Worm (Caenorhabditis elegans) whole organism, L2 larva: ENCODE measurements around the gene enol-1.

ENCODE experiments used
- C34F6.9 ChIP-seq: fragments of 150-350 bp; optimal IDR thresholded peaks from 2 replicates; lab custom pipeline; 2014; ENCODE audit warnings: missing biosample characterization, missing genetic modification characterization
- F13H6.1 ChIP-seq: sonication (generic microtip); optimal IDR thresholded peaks from 2 replicates; lab custom pipeline; 2016; ENCODE audit warnings: missing genetic modification characterization, missing compliant biosample characterization
- R02D3.7 ChIP-seq: fragments of 150-350 bp; optimal IDR thresholded peaks from 2 replicates; lab custom pipeline; 2014; ENCODE audit warnings: missing biosample characterization, missing genetic modification characterization
- Y55F3AM.14 ChIP-seq: fragments of 200-800 bp; sonication (Bioruptor generic); optimal IDR thresholded peaks from 2 replicates; lab custom pipeline; 2018; ENCODE audit warnings: mild to moderate bottlenecking, missing genetic modification characterization, missing compliant biosample characterization
- alr-1 ChIP-seq: fragments of 150-350 bp; optimal IDR thresholded peaks from 2 replicates; lab custom pipeline; 2014; ENCODE audit warnings: missing biosample characterization, missing genetic modification characterization
- aly-2 ChIP-seq: fragments of 150-350 bp; optimal IDR thresholded peaks from 2 replicates; lab custom pipeline; 2014; ENCODE audit warnings: missing biosample characterization, missing genetic modification characterization
- ama-1 ChIP-seq: fragments of 150-350 bp; optimal IDR thresholded peaks from 2 replicates; lab custom pipeline; 2018; ENCODE audit warnings: inconsistent platforms
- blmp-1 ChIP-seq: sonication (generic microtip); optimal IDR thresholded peaks from 2 replicates; lab custom pipeline; 2017; ENCODE audit warnings: missing genetic modification characterization, mild to moderate bottlenecking, missing compliant biosample characterization, antibody characterized with exemption, moderate library complexity; ENCODE audit not compliant: insufficient read depth
- ceh-16 ChIP-seq: fragments of 150-350 bp; optimal IDR thresholded peaks from 2 replicates; lab custom pipeline; 2014; ENCODE audit warnings: missing biosample characterization, missing genetic modification characterization
- crh-2 ChIP-seq: sonication (generic microtip); optimal IDR thresholded peaks from 2 replicates; lab custom pipeline; 2017; ENCODE audit warnings: missing biosample characterization, missing genetic modification characterization
- dmd-4 ChIP-seq: sonication (generic microtip); optimal IDR thresholded peaks from 2 replicates; lab custom pipeline; 2017; ENCODE audit warnings: missing biosample characterization, missing genetic modification characterization
- egl-27 ChIP-seq: sonication (generic microtip); optimal IDR thresholded peaks from 3 replicates; lab custom pipeline; 2017; ENCODE audit warnings: missing biosample characterization, missing genetic modification reagents, missing genetic modification characterization
- elt-1 ChIP-seq: fragments of 150-350 bp; optimal IDR thresholded peaks from 2 replicates; lab custom pipeline; 2014; ENCODE audit warnings: missing biosample characterization, missing genetic modification characterization
- elt-3 ChIP-seq: sonication (generic microtip); optimal IDR thresholded peaks from 2 replicates; lab custom pipeline; 2017; ENCODE audit warnings: missing biosample characterization, missing genetic modification characterization
- fos-1 ChIP-seq: fragments of 150-350 bp; optimal IDR thresholded peaks from 2 replicates; lab custom pipeline; 2014; ENCODE audit warnings: missing biosample characterization, missing genetic modification characterization
- gmeb-1 ChIP-seq: fragments of 150-350 bp; optimal IDR thresholded peaks from 2 replicates; lab custom pipeline; 2014; ENCODE audit warnings: missing biosample characterization, missing genetic modification characterization
- lin-13 ChIP-seq: fragments of 150-350 bp; optimal IDR thresholded peaks from 2 replicates; lab custom pipeline; 2014; ENCODE audit warnings: missing biosample characterization, missing genetic modification reagents, missing genetic modification characterization
- lsy-2 ChIP-seq, 2 experiments: fragments of 150-350 bp in 1 of 2; sonication (generic microtip) in 1 of 2; optimal IDR thresholded peaks; 2 replicates each; lab custom pipeline; 2014 to 2017; ENCODE audit warnings: missing biosample characterization in 2 of 2, missing genetic modification characterization in 2 of 2
- mab-5 ChIP-seq: fragments of 150-350 bp; optimal IDR thresholded peaks from 2 replicates; lab custom pipeline; 2014; ENCODE audit warnings: missing biosample characterization, missing genetic modification characterization
- mbf-1 ChIP-seq: sonication (generic microtip); optimal IDR thresholded peaks from 2 replicates; lab custom pipeline; 2017; ENCODE audit warnings: missing biosample characterization, missing genetic modification characterization
- mdl-1 ChIP-seq, 2 experiments: fragments of 150-350 bp in 1 of 2; sonication (generic microtip) in 1 of 2; optimal IDR thresholded peaks; 2 replicates each; lab custom pipeline; 2017; ENCODE audit warnings: missing biosample characterization in 2 of 2, missing genetic modification characterization in 2 of 2
- nhr-10 ChIP-seq: sonication (generic microtip); optimal IDR thresholded peaks from 2 replicates; lab custom pipeline; 2017; ENCODE audit warnings: missing biosample characterization, missing genetic modification characterization
- nhr-11 ChIP-seq: fragments of 150-350 bp; optimal IDR thresholded peaks from 2 replicates; lab custom pipeline; 2014; ENCODE audit warnings: missing biosample characterization, missing genetic modification characterization
- nhr-129 ChIP-seq: fragments of 150-350 bp; optimal IDR thresholded peaks from 2 replicates; lab custom pipeline; 2014; ENCODE audit warnings: missing biosample characterization, missing genetic modification characterization
- nhr-21 ChIP-seq: fragments of 150-350 bp; optimal IDR thresholded peaks from 2 replicates; lab custom pipeline; 2014; ENCODE audit warnings: missing biosample characterization, missing genetic modification characterization
- nhr-237 ChIP-seq: fragments of 150-350 bp; optimal IDR thresholded peaks from 2 replicates; lab custom pipeline; 2014; ENCODE audit warnings: missing biosample characterization, missing genetic modification characterization
- nhr-77 ChIP-seq: fragments of 150-350 bp; optimal IDR thresholded peaks from 2 replicates; lab custom pipeline; 2014; ENCODE audit warnings: missing biosample characterization, missing genetic modification characterization
- skn-1 ChIP-seq: sonication (generic microtip); optimal IDR thresholded peaks from 2 replicates; lab custom pipeline; 2017; ENCODE audit warnings: missing biosample characterization, missing genetic modification characterization
- sma-3 ChIP-seq: sonication (generic microtip); optimal IDR thresholded peaks from 2 replicates; lab custom pipeline; 2016; ENCODE audit warnings: missing genetic modification reagents, missing genetic modification characterization, missing compliant biosample characterization
- sma-9 ChIP-seq, 2 experiments: fragments of 150-350 bp in 1 of 2; sonication (generic microtip) in 1 of 2; optimal IDR thresholded peaks; 2 replicates each; lab custom pipeline; 2014 to 2016; ENCODE audit warnings: missing genetic modification characterization in 2 of 2, mild to moderate bottlenecking in 1 of 2, missing biosample characterization in 1 of 2, missing compliant biosample characterization in 1 of 2, missing genetic modification reagents in 1 of 2, moderate library complexity in 1 of 2
- unc-39 ChIP-seq: fragments of 150-350 bp; optimal IDR thresholded peaks from 2 replicates; lab custom pipeline; 2014; ENCODE audit warnings: missing biosample characterization, missing genetic modification characterization
- unc-55 ChIP-seq: fragments of 150-350 bp; sonication (generic microtip); optimal IDR thresholded peaks from 3 replicates; lab custom pipeline; 2014; ENCODE audit warnings: missing biosample characterization, missing genetic modification reagents, missing genetic modification characterization
- zag-1 ChIP-seq: fragments of 150-350 bp; optimal IDR thresholded peaks from 2 replicates; lab custom pipeline; 2014; ENCODE audit warnings: missing biosample characterization, missing genetic modification characterization
- ztf-4 ChIP-seq: fragments of 150-350 bp; optimal IDR thresholded peaks from 2 replicates; lab custom pipeline; 2014; ENCODE audit warnings: missing biosample characterization, missing genetic modification characterization

enol-1 gene

ce11 chrII:8927253-8927791 is 3.5 kb upstream of the enol-1 start, which contains the start of gene cct-2 (continued):
- TF ChIP-seq alr-1 (tag; lab: Kevin White, UChicago), result no peak
- no peak for TF ChIP-seq dmd-4 (tag; lab: Kevin White, UChicago)
- TF ChIP-seq unc-39 (tag; lab: Kevin White, UChicago), result no peak
- TF ChIP-seq lsy-2 (tag; optimal IDR thresholded peaks at IDR 0.05; lab: Kevin White, UChicago), result peak in 1 of 2 experiments; percentile 64
- TF ChIP-seq, all 48 proteins: peak for 9

ce11 chrII:8929771-8930170 is 1.0 kb upstream of the enol-1 start, which contains the start of gene mrpl-50:
mrpl-50 (plus strand) TSS chrII:8929841.
- TF ChIP-seq C34F6.9, result no peak
- no peak for TF ChIP-seq aly-2 (tag; lab: Kevin White, UChicago)
- no peak for TF ChIP-seq ceh-16 (tag; lab: Kevin White, UChicago)
- TF ChIP-seq nhr-21 (tag; lab: Kevin White, UChicago), result no peak
- TF ChIP-seq F13H6.1 (tag; lab: Kevin White, UChicago), result peak; percentile 10
- no peak for TF ChIP-seq sma-3 (GFP tag; lab: Kevin White, UChicago)
- no peak for TF ChIP-seq nhr-77 (tag; lab: Kevin White, UChicago)

ce11 chrII:8931405-8932149 is 780 bp downstream of the enol-1 start:
- peak; percentile 47 for TF ChIP-seq crh-2 (tag; lab: Kevin White, UChicago)
- TF ChIP-seq C34F6.9, result peak; percentile 10
- no peak for TF ChIP-seq nhr-237 (tag; lab: Kevin White, UChicago)
- TF ChIP-seq elt-3 (tag; lab: Kevin White, UChicago), result no peak
- TF ChIP-seq ama-1 (lab: Kevin White, UChicago), result peak; percentile 71
- TF ChIP-seq gmeb-1, result no peak
- TF ChIP-seq F13H6.1 (tag; lab: Kevin White, UChicago), result peak; percentile 45
- peak; percentile 10 for TF ChIP-seq nhr-129 (tag; lab: Kevin White, UChicago)
- no peak for TF ChIP-seq dmd-4 (tag; lab: Kevin White, UChicago)
- TF ChIP-seq fos-1 (tag; lab: Kevin White, UChicago), result peak; percentile 28
- TF ChIP-seq lsy-2 (tag; optimal IDR thresholded peaks at IDR 0.05; lab: Kevin White, UChicago), result peak in 1 of 2 experiments; percentile 20

- TF ChIP-seq blmp-1 (no peak), lsy-2 (tag; optimal IDR thresholded peaks at IDR 0.05; lab: Kevin White, UChicago) (no peak), nhr-11 (tag; lab: Kevin White, UChicago) (no peak), skn-1 (tag; lab: Kevin White, UChicago) (no peak), alr-1 (tag; lab: Kevin White, UChicago) (no peak), mbf-1 (tag; lab: Kevin White, UChicago) (no peak), nhr-10 (tag; lab: Kevin White, UChicago) (no peak), mdl-1 (tag; optimal IDR thresholded peaks at IDR 0.05; lab: Kevin White, UChicago) (no peak), dmd-4 (tag; lab: Kevin White, UChicago) (no peak), zag-1 (tag; lab: Kevin White, UChicago) (no peak), R02D3.7 (tag; lab: Kevin White, UChicago) (no peak), Y55F3AM.14 (no peak), sma-3 (GFP tag; lab: Kevin White, UChicago) (no peak)
Observed at ce11 chrII:8932392-8932791, 1.6 kb downstream of the enol-1 start.

ce11 chrII:8933693-8934432 is 3.1 kb downstream of the enol-1 start, which contains the start of gene T21B10.3:
T21B10.3 (plus strand) TSS chrII:8934382.
- TF ChIP-seq sma-3 (GFP tag; lab: Kevin White, UChicago) (peak; percentile 10), sma-9 (GFP tag; optimal IDR thresholded peaks at IDR 0.05; lab: Kevin White, UChicago) (peak; percentile 56), sma-9 (tag; optimal IDR thresholded peaks at IDR 0.05; lab: Kevin White, UChicago) (no peak), crh-2 (tag; lab: Kevin White, UChicago) (peak; percentile 12), Y55F3AM.14 (peak; percentile 14), C34F6.9 (peak; percentile 10), ama-1 (lab: Kevin White, UChicago) (peak; percentile 42), nhr-21 (tag; lab: Kevin White, UChicago) (peak; percentile 38), unc-55 (GFP tag; lab: Kevin White, UChicago) (peak; percentile 5), lin-13 (GFP tag; lab: Kevin White, UChicago) (peak; percentile 67), mab-5 (tag; lab: Kevin White, UChicago) (no peak), elt-1 (tag; lab: Kevin White, UChicago) (no peak), zag-1 (tag; lab: Kevin White, UChicago) (no peak), lsy-2 (tag; optimal IDR thresholded peaks at IDR 0.05; lab: Kevin White, UChicago) (peak in 1 of 2 experiments; percentile 57), F13H6.1 (tag; lab: Kevin White, UChicago) (peak; percentile 12), ztf-4 (peak; percentile 61), egl-27 (tag; lab: Kevin White, UChicago) (no peak)
